Worm (Caenorhabditis elegans): ENCODE results near the gene Y52E8A.3.

DNA sequence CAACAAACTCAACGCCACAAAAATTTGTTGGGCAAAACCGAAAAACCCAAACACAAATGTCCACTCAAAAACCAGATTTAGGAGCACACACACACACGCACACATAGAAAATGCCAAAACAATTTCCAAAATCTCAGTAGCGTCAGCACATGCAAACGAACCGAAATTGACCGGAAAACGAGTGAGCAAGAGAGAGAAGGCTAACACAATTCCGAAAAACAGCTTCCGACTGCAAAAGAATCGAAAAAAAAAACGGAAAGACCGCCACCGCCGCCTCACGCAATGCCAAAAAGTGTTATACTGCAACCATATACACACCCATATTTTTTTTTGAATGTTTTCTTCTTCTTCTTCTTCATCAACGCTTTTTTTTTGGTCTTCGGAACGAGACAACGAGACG is 15.0 kb downstream of the Y52E8A.3 start:
- no peak for TF ChIP-seq tlp-1 (tag; optimal IDR thresholded peaks at IDR 0.05)
- no peak for TF ChIP-seq ama-1 (optimal IDR thresholded peaks at IDR 0.05)
- TF ChIP-seq ztf-11 (tag; optimal IDR thresholded peaks at IDR 0.05) = no peak
- no peak for TF ChIP-seq blmp-1 (tag; optimal IDR thresholded peaks at IDR 0.05)
- TF ChIP-seq unc-130 (tag; optimal IDR thresholded peaks at IDR 0.05) = no peak
- TF ChIP-seq unc-30 (tag; optimal IDR thresholded peaks at IDR 0.05) = no peak
- no peak for TF ChIP-seq egl-27 (tag; optimal IDR thresholded peaks at IDR 0.05)

Measured in whole organism, L1 larva.